Worm (Caenorhabditis elegans) whole organism, L2 larva: ENCODE measurements around the gene col-87.

Source experiments
- C34F6.9 ChIP-seq: fragments of 150-350 bp; optimal IDR thresholded peaks from 2 replicates; lab custom pipeline; 2014; ENCODE audit warnings: missing biosample characterization, missing genetic modification characterization
- Y55F3AM.14 ChIP-seq: fragments of 200-800 bp; sonication (Bioruptor generic); optimal IDR thresholded peaks from 2 replicates; lab custom pipeline; 2018; ENCODE audit warnings: mild to moderate bottlenecking, missing genetic modification characterization, missing compliant biosample characterization
- alr-1 ChIP-seq: fragments of 150-350 bp; optimal IDR thresholded peaks from 2 replicates; lab custom pipeline; 2014; ENCODE audit warnings: missing biosample characterization, missing genetic modification characterization
- aly-2 ChIP-seq: fragments of 150-350 bp; optimal IDR thresholded peaks from 2 replicates; lab custom pipeline; 2014; ENCODE audit warnings: missing biosample characterization, missing genetic modification characterization
- blmp-1 ChIP-seq: sonication (generic microtip); optimal IDR thresholded peaks from 2 replicates; lab custom pipeline; 2017; ENCODE audit warnings: missing genetic modification characterization, mild to moderate bottlenecking, missing compliant biosample characterization, antibody characterized with exemption, moderate library complexity; ENCODE audit not compliant: insufficient read depth
- ceh-16 ChIP-seq: fragments of 150-350 bp; optimal IDR thresholded peaks from 2 replicates; lab custom pipeline; 2014; ENCODE audit warnings: missing biosample characterization, missing genetic modification characterization
- crh-2 ChIP-seq: sonication (generic microtip); optimal IDR thresholded peaks from 2 replicates; lab custom pipeline; 2017; ENCODE audit warnings: missing biosample characterization, missing genetic modification characterization
- dmd-4 ChIP-seq: sonication (generic microtip); optimal IDR thresholded peaks from 2 replicates; lab custom pipeline; 2017; ENCODE audit warnings: missing biosample characterization, missing genetic modification characterization
- egl-27 ChIP-seq: sonication (generic microtip); optimal IDR thresholded peaks from 3 replicates; lab custom pipeline; 2017; ENCODE audit warnings: missing biosample characterization, missing genetic modification reagents, missing genetic modification characterization
- elt-1 ChIP-seq: fragments of 150-350 bp; optimal IDR thresholded peaks from 2 replicates; lab custom pipeline; 2014; ENCODE audit warnings: missing biosample characterization, missing genetic modification characterization
- elt-3 ChIP-seq: sonication (generic microtip); optimal IDR thresholded peaks from 2 replicates; lab custom pipeline; 2017; ENCODE audit warnings: missing biosample characterization, missing genetic modification characterization
- fos-1 ChIP-seq: fragments of 150-350 bp; optimal IDR thresholded peaks from 2 replicates; lab custom pipeline; 2014; ENCODE audit warnings: missing biosample characterization, missing genetic modification characterization
- lin-13 ChIP-seq: fragments of 150-350 bp; optimal IDR thresholded peaks from 2 replicates; lab custom pipeline; 2014; ENCODE audit warnings: missing biosample characterization, missing genetic modification reagents, missing genetic modification characterization
- lsy-2 ChIP-seq, 2 experiments: fragments of 150-350 bp in 1 of 2; sonication (generic microtip) in 1 of 2; optimal IDR thresholded peaks; 2 replicates each; lab custom pipeline; 2014 to 2017; ENCODE audit warnings: missing biosample characterization in 2 of 2, missing genetic modification characterization in 2 of 2
- mab-5 ChIP-seq: fragments of 150-350 bp; optimal IDR thresholded peaks from 2 replicates; lab custom pipeline; 2014; ENCODE audit warnings: missing biosample characterization, missing genetic modification characterization
- mdl-1 ChIP-seq, 2 experiments: fragments of 150-350 bp in 1 of 2; sonication (generic microtip) in 1 of 2; optimal IDR thresholded peaks; 2 replicates each; lab custom pipeline; 2017; ENCODE audit warnings: missing biosample characterization in 2 of 2, missing genetic modification characterization in 2 of 2
- nhr-10 ChIP-seq: sonication (generic microtip); optimal IDR thresholded peaks from 2 replicates; lab custom pipeline; 2017; ENCODE audit warnings: missing biosample characterization, missing genetic modification characterization
- nhr-11 ChIP-seq: fragments of 150-350 bp; optimal IDR thresholded peaks from 2 replicates; lab custom pipeline; 2014; ENCODE audit warnings: missing biosample characterization, missing genetic modification characterization
- nhr-12 ChIP-seq: fragments of 150-350 bp; optimal IDR thresholded peaks from 2 replicates; lab custom pipeline; 2014; ENCODE audit warnings: missing biosample characterization, missing genetic modification characterization
- nhr-129 ChIP-seq: fragments of 150-350 bp; optimal IDR thresholded peaks from 2 replicates; lab custom pipeline; 2014; ENCODE audit warnings: missing biosample characterization, missing genetic modification characterization
- nhr-21 ChIP-seq: fragments of 150-350 bp; optimal IDR thresholded peaks from 2 replicates; lab custom pipeline; 2014; ENCODE audit warnings: missing biosample characterization, missing genetic modification characterization
- nhr-237 ChIP-seq: fragments of 150-350 bp; optimal IDR thresholded peaks from 2 replicates; lab custom pipeline; 2014; ENCODE audit warnings: missing biosample characterization, missing genetic modification characterization
- nhr-6 ChIP-seq: fragments of 150-350 bp; optimal IDR thresholded peaks from 2 replicates; lab custom pipeline; 2014; ENCODE audit warnings: missing biosample characterization, missing genetic modification characterization
- nhr-77 ChIP-seq: fragments of 150-350 bp; optimal IDR thresholded peaks from 2 replicates; lab custom pipeline; 2014; ENCODE audit warnings: missing biosample characterization, missing genetic modification characterization
- peb-1 ChIP-seq: fragments of 150-350 bp; optimal IDR thresholded peaks from 2 replicates; lab custom pipeline; 2014; ENCODE audit warnings: missing biosample characterization, missing genetic modification characterization
- sma-9 ChIP-seq, 2 experiments: fragments of 150-350 bp in 1 of 2; sonication (generic microtip) in 1 of 2; optimal IDR thresholded peaks; 2 replicates each; lab custom pipeline; 2014 to 2016; ENCODE audit warnings: missing genetic modification characterization in 2 of 2, mild to moderate bottlenecking in 1 of 2, missing biosample characterization in 1 of 2, missing compliant biosample characterization in 1 of 2, missing genetic modification reagents in 1 of 2, moderate library complexity in 1 of 2
- unc-39 ChIP-seq: fragments of 150-350 bp; optimal IDR thresholded peaks from 2 replicates; lab custom pipeline; 2014; ENCODE audit warnings: missing biosample characterization, missing genetic modification characterization
- unc-55 ChIP-seq: fragments of 150-350 bp; sonication (generic microtip); optimal IDR thresholded peaks from 3 replicates; lab custom pipeline; 2014; ENCODE audit warnings: missing biosample characterization, missing genetic modification reagents, missing genetic modification characterization
- zag-1 ChIP-seq: fragments of 150-350 bp; optimal IDR thresholded peaks from 2 replicates; lab custom pipeline; 2014; ENCODE audit warnings: missing biosample characterization, missing genetic modification characterization
- ztf-11 ChIP-seq: sonication (generic microtip); optimal IDR thresholded peaks from 2 replicates; lab custom pipeline; 2017; ENCODE audit warnings: missing biosample characterization, missing genetic modification characterization
- ztf-4 ChIP-seq: fragments of 150-350 bp; optimal IDR thresholded peaks from 2 replicates; lab custom pipeline; 2014; ENCODE audit warnings: missing biosample characterization, missing genetic modification characterization

Gene col-87

DNA sequence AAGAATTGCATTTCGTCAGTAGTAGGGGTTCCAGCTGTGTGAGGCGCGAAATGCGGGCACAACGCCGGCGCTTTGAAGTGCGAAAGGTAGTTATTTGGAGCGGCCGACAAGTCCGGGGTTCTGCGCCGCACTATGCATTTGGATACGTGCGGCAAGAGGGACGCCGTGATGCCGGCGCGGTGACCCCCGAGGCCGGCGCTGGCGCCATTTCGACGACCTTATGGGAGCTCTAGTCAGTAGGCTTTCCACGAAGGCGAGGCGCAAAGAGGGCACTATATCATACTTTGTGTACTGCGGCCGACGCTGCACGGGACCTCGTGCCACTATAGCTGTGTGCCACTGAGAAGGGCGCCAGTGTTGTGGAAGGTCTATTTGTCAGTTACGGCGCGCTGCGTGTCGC lies 2.3 kb upstream of the col-87 start:
- TF ChIP-seq unc-55 (GFP tag; lab: Kevin White, UChicago) (no peak), elt-1 (tag; lab: Kevin White, UChicago) (no peak), alr-1 (tag; lab: Kevin White, UChicago) (no peak), nhr-21 (tag; lab: Kevin White, UChicago) (no peak), C34F6.9 (no peak), nhr-12 (tag; lab: Kevin White, UChicago) (no peak), nhr-129 (no peak), ceh-16 (no peak), nhr-237 (no peak)

DNA sequence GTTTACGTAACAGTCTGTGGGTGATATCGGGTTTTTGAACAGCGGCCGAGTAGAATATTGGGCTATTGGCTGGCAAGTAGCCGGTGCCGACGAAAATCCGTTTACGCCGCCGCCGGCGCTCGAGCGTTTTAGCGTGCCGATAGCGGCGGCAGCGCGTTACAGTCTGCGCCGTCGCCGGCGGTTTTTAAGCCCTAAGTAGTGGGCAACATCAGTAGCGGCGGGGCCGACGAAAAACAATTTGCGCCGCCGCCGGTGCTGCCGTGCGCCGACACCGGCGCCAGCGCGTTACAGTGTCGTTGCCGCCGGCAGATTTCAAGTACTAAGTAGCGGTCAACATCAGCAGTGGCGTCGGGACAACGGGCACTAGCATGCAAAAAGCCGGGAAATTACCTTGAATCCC lies 1.4 kb upstream of the col-87 start:
- TF ChIP-seq C34F6.9 (no peak), nhr-77 (tag; lab: Kevin White, UChicago) (no peak), crh-2 (tag; lab: Kevin White, UChicago) (no peak)
- TF ChIP-seq, all 48 proteins: peak for 0

DNA sequence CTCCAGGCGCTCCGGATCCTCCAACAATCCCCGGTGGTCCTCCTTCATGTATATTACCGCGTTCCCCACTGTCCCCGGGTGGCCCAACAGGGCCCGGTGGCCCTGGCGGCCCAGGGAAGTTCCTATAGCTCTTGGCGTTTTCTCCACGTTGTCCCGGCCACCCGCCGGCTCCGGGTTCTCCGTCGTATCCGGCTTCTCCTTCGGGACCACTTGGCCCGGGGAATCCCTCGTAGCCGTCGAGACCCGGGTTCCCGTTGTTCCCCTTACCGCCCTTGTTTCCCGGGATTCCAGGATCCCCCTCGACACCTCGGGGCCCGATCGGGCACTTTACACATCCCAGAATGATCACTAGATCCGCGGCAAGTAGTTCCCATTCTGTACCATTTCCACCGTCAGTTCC lies 3.3 kb downstream of the col-87 start:
- TF ChIP-seq elt-3 (tag; lab: Kevin White, UChicago) (no peak), nhr-10 (tag; lab: Kevin White, UChicago) (no peak), crh-2 (tag; lab: Kevin White, UChicago) (no peak), sma-9 (GFP tag; optimal IDR thresholded peaks at IDR 0.05; lab: Kevin White, UChicago) (no peak), sma-9 (tag; optimal IDR thresholded peaks at IDR 0.05; lab: Kevin White, UChicago) (no peak), zag-1 (tag; lab: Kevin White, UChicago) (no peak), lsy-2 (tag; optimal IDR thresholded peaks at IDR 0.05; lab: Kevin White, UChicago) (no peak), nhr-6 (tag; lab: Kevin White, UChicago) (no peak), blmp-1 (tag; lab: Kevin White, UChicago) (no peak), ceh-16 (no peak), elt-1 (tag; lab: Kevin White, UChicago) (no peak), C34F6.9 (no peak), ztf-4 (tag; lab: Kevin White, UChicago) (no peak), dmd-4 (tag; lab: Kevin White, UChicago) (no peak), mab-5 (no peak)

DNA sequence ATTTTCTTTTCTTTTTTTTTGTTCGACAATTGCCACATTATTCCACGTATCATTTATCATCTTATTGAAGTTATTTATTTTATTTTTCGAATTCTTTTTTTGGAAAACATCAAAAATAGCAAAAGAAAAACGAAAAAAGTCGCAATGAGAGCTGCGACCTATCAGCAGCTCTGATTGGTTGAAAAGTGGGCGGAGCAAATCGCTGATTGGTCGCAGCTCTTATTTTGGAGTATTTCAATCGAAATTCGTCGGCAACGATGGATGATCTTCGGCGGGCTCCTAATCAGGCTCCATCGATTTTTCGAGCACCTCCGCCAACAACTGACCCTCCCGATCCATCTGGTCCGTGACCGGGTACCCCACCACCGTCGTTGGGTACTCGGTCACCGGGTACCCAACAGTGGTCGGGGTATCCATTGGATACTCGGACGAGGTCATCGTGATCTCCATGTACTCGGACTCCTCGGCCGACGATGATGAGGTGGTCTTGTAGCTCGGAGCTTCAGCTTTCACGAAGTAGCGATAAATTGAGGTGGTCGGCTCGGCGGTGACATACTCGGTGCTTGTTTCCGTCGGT lies 4.6 kb downstream of the col-87 start:
- TF ChIP-seq lin-13 (GFP tag; lab: Kevin White, UChicago) (no peak), aly-2 (tag; lab: Kevin White, UChicago) (no peak), elt-1 (tag; lab: Kevin White, UChicago) (no peak), peb-1 (no peak), mdl-1 (tag; optimal IDR thresholded peaks at IDR 0.05; lab: Kevin White, UChicago) (no peak), nhr-6 (tag; lab: Kevin White, UChicago) (no peak), ztf-11 (tag; lab: Kevin White, UChicago) (no peak)
- TF ChIP-seq, all 48 proteins: peak for 0

DNA sequence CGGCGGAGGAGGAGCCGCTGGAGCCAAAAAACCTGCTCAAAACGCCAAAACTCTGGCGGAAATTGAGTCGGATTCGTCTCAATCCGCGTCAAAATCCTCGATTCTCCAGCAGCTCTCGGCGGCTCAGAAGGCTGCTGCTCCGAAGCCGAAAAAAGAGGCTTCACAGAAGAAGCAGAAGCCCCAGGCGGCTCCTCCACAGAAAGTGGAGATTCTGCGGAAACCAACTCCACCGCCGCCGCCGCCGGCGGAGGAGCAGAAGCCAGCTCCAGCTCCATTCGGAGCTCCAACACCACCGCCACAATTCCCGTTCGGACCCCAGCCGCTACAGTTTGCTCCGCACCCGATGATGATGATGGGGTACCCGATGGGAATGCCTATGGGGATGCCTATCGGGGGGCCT lies 7.6 kb downstream of the col-87 start:
- no peak for TF ChIP-seq C34F6.9
- no peak for TF ChIP-seq ceh-16
- no peak for TF ChIP-seq dmd-4 (tag; lab: Kevin White, UChicago)
- TF ChIP-seq Y55F3AM.14 (GFP tag; lab: Kevin White, UChicago) = no peak
- no peak for TF ChIP-seq zag-1 (tag; lab: Kevin White, UChicago)
- no peak for TF ChIP-seq unc-55 (GFP tag; lab: Kevin White, UChicago)
- TF ChIP-seq lsy-2 (tag; optimal IDR thresholded peaks at IDR 0.05; lab: Kevin White, UChicago) = no peak
- TF ChIP-seq unc-39 = no peak
- TF ChIP-seq ztf-11 (tag; lab: Kevin White, UChicago) = no peak
- no peak for TF ChIP-seq nhr-11
- TF ChIP-seq peb-1 = no peak
- no peak for TF ChIP-seq ztf-4 (tag; lab: Kevin White, UChicago)
- no peak for TF ChIP-seq nhr-6 (tag; lab: Kevin White, UChicago)
- TF ChIP-seq lin-13 (GFP tag; lab: Kevin White, UChicago) = no peak
- TF ChIP-seq fos-1 (tag; lab: Kevin White, UChicago) = no peak
- no peak for TF ChIP-seq nhr-10 (tag; lab: Kevin White, UChicago)
- TF ChIP-seq, all 48 proteins: peak for 0

DNA sequence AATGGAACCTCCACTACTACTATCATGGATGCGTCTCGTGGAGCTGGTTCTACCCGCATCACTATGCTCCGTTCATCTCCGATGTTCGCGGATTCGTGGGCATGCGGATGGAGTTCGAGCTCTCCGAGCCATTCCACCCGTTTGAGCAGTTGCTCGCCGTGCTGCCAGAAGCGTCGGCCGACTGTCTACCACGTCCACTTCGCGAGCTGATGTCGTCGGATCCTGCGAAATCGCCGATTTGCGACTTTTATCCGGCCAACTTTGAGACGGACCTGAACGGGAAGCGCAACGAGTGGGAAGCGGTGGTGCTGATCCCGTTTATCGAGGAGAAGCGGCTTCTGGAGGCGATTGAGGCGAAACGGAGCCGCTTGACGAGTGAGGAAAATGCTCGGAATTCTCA lies 16.7 kb downstream of the col-87 start:
- no peak for TF ChIP-seq egl-27 (tag; lab: Kevin White, UChicago)
- no peak for TF ChIP-seq mdl-1 (tag; optimal IDR thresholded peaks at IDR 0.05; lab: Kevin White, UChicago)
